Worm (Caenorhabditis elegans) whole organism, midembryonic: ENCODE measurements around the gene mutd-1.

ENCODE experiments used
- T22C8.4 ChIP-seq: fragments of 200-800 bp; sonication (Bioruptor generic); IDR thresholded peaks from 2 replicates; pipeline ENCODE4 v1.3.6; 2022; ENCODE audit warnings: missing genetic modification characterization, missing compliant biosample characterization
- flt-1 ChIP-seq: fragments of 200-800 bp; sonication (Bioruptor generic); IDR thresholded peaks from 2 replicates; pipeline ENCODE4 v1.3.6; 2022; ENCODE audit warnings: missing genetic modification characterization, missing compliant biosample characterization

- TF ChIP-seq T22C8.4 (GFP tag; lab: Robert Waterston, UW) (no peak), flt-1 (GFP tag; lab: Robert Waterston, UW) (no peak)
Measured at ce11 chrIV:7121313-7122055, 12.4 kb downstream of the mutd-1 start, which contains the start of the genes C34D4.10 and str-48.
